Fruit fly (Drosophila melanogaster): ENCODE measurements around the gene jub.

The jub gene

dm6 chrX:13783534-13783949 lies 46.6 kb downstream of the jub start, which contains the start of gene inaE (continued):
- TF ChIP-seq D (optimal IDR thresholded peaks at IDR 0.05) (no peak), D (GFP tag; optimal IDR thresholded peaks at IDR 0.05) (no peak), Ssrp (tag; optimal IDR thresholded peaks at IDR 0.05) (no peak), CG18011 (GFP tag; optimal IDR thresholded peaks at IDR 0.05) (no peak), Sox100B (GFP tag; optimal IDR thresholded peaks at IDR 0.05) (no peak), CG6683 (GFP tag; optimal IDR thresholded peaks at IDR 0.05) (no peak), CG9437 (GFP tag; optimal IDR thresholded peaks at IDR 0.05) (no peak), CG10654 (GFP tag; optimal IDR thresholded peaks at IDR 0.05) (no peak), CG10209 (GFP tag; optimal IDR thresholded peaks at IDR 0.05) (no peak), CG8290 (GFP tag; optimal IDR thresholded peaks at IDR 0.05) (no peak), CG8290 (tag; optimal IDR thresholded peaks at IDR 0.05) (peak in 1 of 2 experiments; percentile 63), kni (GFP tag; optimal IDR thresholded peaks at IDR 0.05) (no peak), seq (GFP tag; IDR thresholded peaks at IDR 0.05) (no peak), PHDP (tag; optimal IDR thresholded peaks at IDR 0.05) (peak; percentile 18), CG9932 (GFP tag; IDR thresholded peaks at IDR 0.05) (no peak), nau (GFP tag; optimal IDR thresholded peaks at IDR 0.05) (no peak), CG6654 (GFP tag; optimal IDR thresholded peaks at IDR 0.05) (no peak), ATbp (GFP tag; optimal IDR thresholded peaks at IDR 0.05) (no peak), odd (GFP tag; optimal IDR thresholded peaks at IDR 0.05) (no peak), Blimp-1 (GFP tag; optimal IDR thresholded peaks at IDR 0.05) (peak; percentile 94), Ravus (GFP tag; IDR thresholded peaks at IDR 0.05) (no peak), CG11456 (GFP tag; IDR thresholded peaks at IDR 0.05) (no peak), sna (GFP tag; IDR thresholded peaks at IDR 0.05; ENCODE audit: partially characterized antibody) (no peak), prd (optimal IDR thresholded peaks at IDR 0.05) (no peak), prd (GFP tag; IDR thresholded peaks at IDR 0.05) (no peak), Trl (optimal IDR thresholded peaks at IDR 0.05) (no peak), Trl (GFP tag; optimal IDR thresholded peaks at IDR 0.05) (peak; percentile 18), gem (tag; optimal IDR thresholded peaks at IDR 0.05) (no peak), gsb-n (tag; optimal IDR thresholded peaks at IDR 0.05) (no peak), tap (tag; optimal IDR thresholded peaks at IDR 0.05) (no peak), CG10147 (GFP tag; optimal IDR thresholded peaks at IDR 0.05) (no peak), HmgZ (tag; optimal IDR thresholded peaks at IDR 0.05) (peak; percentile 26), CG3995 (GFP tag; optimal IDR thresholded peaks at IDR 0.05) (no peak), knrl (GFP tag; IDR thresholded peaks at IDR 0.05; ENCODE audit: partially characterized antibody) (peak; percentile 45; the same call in 1 of the 3 replicates), Aef1 (GFP tag; IDR thresholded peaks at IDR 0.05) (no peak), CG8089 (GFP tag; optimal IDR thresholded peaks at IDR 0.05) (no peak), CG12942 (GFP tag; optimal IDR thresholded peaks at IDR 0.05) (no peak), tna (GFP tag; IDR thresholded peaks at IDR 0.05; ENCODE audit: partially characterized antibody) (peak; percentile 66), CG7839 (tag; optimal IDR thresholded peaks at IDR 0.05) (peak; percentile 22), D19B (GFP tag; optimal IDR thresholded peaks at IDR 0.05) (no peak), CG12155 (GFP tag; optimal IDR thresholded peaks at IDR 0.05) (no peak), Asciz (GFP tag; optimal IDR thresholded peaks at IDR 0.05) (no peak), CG6175 (GFP tag; IDR thresholded peaks at IDR 0.05) (no peak), Fer1 (GFP tag; optimal IDR thresholded peaks at IDR 0.05) (peak; percentile 36), run (tag; optimal IDR thresholded peaks at IDR 0.05) (no peak), pnt (GFP tag; optimal IDR thresholded peaks at IDR 0.05) (no peak), Bgb (GFP tag; IDR thresholded peaks at IDR 0.05; ENCODE audit: partially characterized antibody) (peak; percentile 80), CG14441 (GFP tag; IDR thresholded peaks at IDR 0.05) (no peak), vfl (GFP tag; optimal IDR thresholded peaks at IDR 0.05) (no peak), CG12391 (tag; optimal IDR thresholded peaks at IDR 0.05) (peak; percentile 9), her (GFP tag; optimal IDR thresholded peaks at IDR 0.05) (no peak)

Measured in whole organism, embryonic.